Fruit fly (Drosophila melanogaster): ENCODE results near the gene CG1677.

- TF ChIP-seq CTCF (optimal IDR thresholded peaks at IDR 0.05) (no peak), CG8478 (optimal IDR thresholded peaks at IDR 0.05) (no peak)
Observed at dm6 chrX:7415027-7415426, 9.4 kb upstream of the CG1677 start.
